Fruit fly (Drosophila melanogaster) whole organism, prepupa: ENCODE measurements around the gene pod1.
A peak's percentile ranks its signal among the peaks of the same experiment; 100 is the strongest.

Experiments
- Blimp-1 ChIP-seq: fragments of 200-800 bp; sonication (Bioruptor generic); optimal IDR thresholded peaks from 3 replicates; lab custom pipeline; 2017; ENCODE audit warnings: missing biosample characterization, missing genetic modification characterization, mild to moderate bottlenecking, moderate library complexity, missing genetic modification reagents
- CG10669 ChIP-seq: fragments of 200-800 bp; sonication (Bioruptor generic); optimal IDR thresholded peaks from 3 replicates; lab custom pipeline; 2018; ENCODE audit warnings: missing biosample characterization, mild to moderate bottlenecking, missing genetic modification characterization, moderate library complexity
- CG11294 ChIP-seq: fragments of 200-800 bp; sonication (Bioruptor generic); IDR thresholded peaks from 2 replicates; pipeline ENCODE4 v1.3.6; 2022; ENCODE audit warnings: missing biosample characterization, missing genetic modification characterization
- CG11762 ChIP-seq: fragments of 200-800 bp; sonication (Bioruptor generic); optimal IDR thresholded peaks from 3 replicates; lab custom pipeline; 2016; ENCODE audit warnings: missing biosample characterization, missing genetic modification characterization; ENCODE audit not compliant: insufficient read depth
- CG11902 ChIP-seq: fragments of 200-800 bp; sonication (Bioruptor generic); optimal IDR thresholded peaks from 3 replicates; lab custom pipeline; 2016; ENCODE audit warnings: missing biosample characterization, missing genetic modification characterization
- CG15336 ChIP-seq: fragments of 200-800 bp; sonication (Bioruptor generic); IDR thresholded peaks from 2 replicates; pipeline ENCODE4 v1.3.6; 2022; ENCODE audit warnings: missing biosample characterization, missing genetic modification characterization
- CG1621 ChIP-seq: fragments of 200-800 bp; sonication (Bioruptor generic); optimal IDR thresholded peaks from 3 replicates; lab custom pipeline; 2018; ENCODE audit warnings: missing biosample characterization, mild to moderate bottlenecking, missing genetic modification characterization
- CG16779 ChIP-seq: fragments of 200-800 bp; sonication (Bioruptor generic); optimal IDR thresholded peaks from 3 replicates; lab custom pipeline; 2017; ENCODE audit warnings: missing biosample characterization, mild to moderate bottlenecking, missing genetic modification characterization
- CG3032 ChIP-seq: fragments of 200-800 bp; optimal IDR thresholded peaks from 2 replicates; lab custom pipeline; 2019; ENCODE audit warnings: missing biosample characterization, mild to moderate bottlenecking, missing genetic modification characterization, moderate library complexity
- CG31627 ChIP-seq: fragments of 200-800 bp; sonication (Bioruptor generic); optimal IDR thresholded peaks from 3 replicates; lab custom pipeline; 2016; ENCODE audit warnings: missing biosample characterization, missing genetic modification characterization
- CG32006 ChIP-seq: fragments of 200-800 bp; sonication (Bioruptor generic); optimal IDR thresholded peaks from 3 replicates; lab custom pipeline; 2017; ENCODE audit warnings: missing biosample characterization, mild to moderate bottlenecking, missing genetic modification characterization
- CG34406 ChIP-seq: fragments of 200-800 bp; sonication (Bioruptor generic); optimal IDR thresholded peaks from 3 replicates; lab custom pipeline; 2016; ENCODE audit warnings: missing biosample characterization, missing genetic modification characterization
- CG4318 ChIP-seq: fragments of 200-800 bp; sonication (Bioruptor generic); optimal IDR thresholded peaks from 3 replicates; lab custom pipeline; 2017; ENCODE audit warnings: missing biosample characterization, mild to moderate bottlenecking, missing genetic modification characterization
- CG6163 ChIP-seq: fragments of 200-800 bp; sonication (Bioruptor generic); IDR thresholded peaks from 3 replicates; pipeline ENCODE4 v1.3.6; 2022; ENCODE audit warnings: missing biosample characterization, missing genetic modification characterization
- CG6276 ChIP-seq: fragments of 200-800 bp; sonication (Bioruptor generic); optimal IDR thresholded peaks from 2 replicates; lab custom pipeline; 2017; ENCODE audit warnings: missing biosample characterization, mild to moderate bottlenecking, missing genetic modification characterization
- CG6792 ChIP-seq: fragments of 200-800 bp; sonication (Bioruptor generic); optimal IDR thresholded peaks from 3 replicates; lab custom pipeline; 2016; ENCODE audit warnings: missing biosample characterization, missing genetic modification characterization
- CG6808 ChIP-seq: fragments of 200-800 bp; sonication (Bioruptor generic); optimal IDR thresholded peaks from 3 replicates; lab custom pipeline; 2017; ENCODE audit warnings: missing biosample characterization, missing genetic modification characterization, mild to moderate bottlenecking, moderate library complexity, missing genetic modification reagents
- CG7368 ChIP-seq: fragments of 200-800 bp; sonication (Bioruptor generic); optimal IDR thresholded peaks from 3 replicates; lab custom pipeline; 2016; ENCODE audit warnings: missing biosample characterization, missing genetic modification characterization
- CG8119 ChIP-seq: fragments of 200-800 bp; sonication (Bioruptor generic); IDR thresholded peaks from 3 replicates; pipeline ENCODE4 v1.3.6; 2022; ENCODE audit warnings: missing biosample characterization, missing genetic modification characterization
- CG8632 ChIP-seq: fragments of 200-800 bp; sonication (Bioruptor generic); optimal IDR thresholded peaks from 3 replicates; lab custom pipeline; 2016; ENCODE audit warnings: missing biosample characterization, missing genetic modification characterization
- CG9139 ChIP-seq: fragments of 200-800 bp; sonication (Bioruptor generic); optimal IDR thresholded peaks from 3 replicates; lab custom pipeline; 2017; ENCODE audit warnings: missing biosample characterization, mild to moderate bottlenecking, missing genetic modification characterization
- Eip78C ChIP-seq: fragments of 200-800 bp; sonication (Bioruptor generic); peaks from one replicate; lab custom pipeline; 2016; ENCODE audit warnings: missing biosample characterization, missing genetic modification characterization
- Eip93F ChIP-seq: fragments of 200-800 bp; sonication (Bioruptor generic); optimal IDR thresholded peaks from 2 replicates; lab custom pipeline; 2016; ENCODE audit warnings: missing biosample characterization, mild to moderate bottlenecking, missing genetic modification characterization
- Ets21C ChIP-seq: fragments of 200-800 bp; sonication (Bioruptor generic); optimal IDR thresholded peaks from 3 replicates; lab custom pipeline; 2016; ENCODE audit warnings: missing biosample characterization, missing genetic modification characterization
- Ets96B ChIP-seq: fragments of 200-800 bp; optimal IDR thresholded peaks from 2 replicates; lab custom pipeline; 2019; ENCODE audit warnings: missing biosample characterization, mild to moderate bottlenecking, missing genetic modification characterization, moderate library complexity
- Gug ChIP-seq: fragments of 200-800 bp; sonication (Bioruptor generic); IDR thresholded peaks from 2 replicates; pipeline ENCODE4 v1.3.6; 2022; ENCODE audit warnings: missing biosample characterization, missing genetic modification characterization
- Hr38 ChIP-seq: sonication (Bioruptor generic); optimal IDR thresholded peaks from 2 replicates; lab custom pipeline; 2016; ENCODE audit warnings: missing biosample characterization, missing genetic modification characterization
- Hr39 ChIP-seq: fragments of 200-800 bp; sonication (Bioruptor generic); optimal IDR thresholded peaks from 2 replicates; lab custom pipeline; 2016; ENCODE audit warnings: missing biosample characterization, missing genetic modification characterization
- Hr4 ChIP-seq: fragments of 200-800 bp; sonication (Bioruptor generic); optimal IDR thresholded peaks from 3 replicates; lab custom pipeline; 2016; ENCODE audit warnings: missing biosample characterization, missing genetic modification characterization
- Met ChIP-seq: fragments of 200-800 bp; sonication (Bioruptor generic); optimal IDR thresholded peaks from 3 replicates; lab custom pipeline; 2016; ENCODE audit warnings: missing biosample characterization, missing genetic modification characterization
- OdsH ChIP-seq: fragments of 200-800 bp; sonication (Bioruptor generic); optimal IDR thresholded peaks from 3 replicates; lab custom pipeline; 2016; ENCODE audit warnings: missing biosample characterization, missing genetic modification characterization
- Smox ChIP-seq: fragments of 200-800 bp; sonication (Bioruptor generic); optimal IDR thresholded peaks from 3 replicates; lab custom pipeline; 2016; ENCODE audit warnings: missing biosample characterization, missing genetic modification characterization
- Sox102F ChIP-seq: fragments of 200-800 bp; sonication (Bioruptor generic); optimal IDR thresholded peaks from 2 replicates; lab custom pipeline; 2016; ENCODE audit warnings: missing biosample characterization, mild to moderate bottlenecking, missing genetic modification characterization
- Sox14 ChIP-seq: fragments of 200-800 bp; sonication (Bioruptor generic); optimal IDR thresholded peaks from 3 replicates; lab custom pipeline; 2016; ENCODE audit warnings: missing biosample characterization, missing genetic modification characterization
- Sox15 ChIP-seq: fragments of 200-800 bp; sonication (Bioruptor generic); optimal IDR thresholded peaks from 3 replicates; lab custom pipeline; 2016; ENCODE audit warnings: missing biosample characterization, missing genetic modification characterization
- achi ChIP-seq: fragments of 200-800 bp; sonication (Bioruptor generic); optimal IDR thresholded peaks from 3 replicates; lab custom pipeline; 2016; ENCODE audit warnings: missing biosample characterization, missing genetic modification characterization
- dsx ChIP-seq: fragments of 200-800 bp; optimal IDR thresholded peaks from 3 replicates; lab custom pipeline; 2019; ENCODE audit warnings: missing biosample characterization, mild to moderate bottlenecking, missing genetic modification characterization, moderate library complexity; ENCODE audit not compliant: poor library complexity, severe bottlenecking
- eg ChIP-seq: fragments of 200-800 bp; sonication (Bioruptor generic); IDR thresholded peaks from 3 replicates; pipeline ENCODE4 v1.3.6; 2022; ENCODE audit warnings: missing biosample characterization, missing genetic modification characterization
- fd59A ChIP-seq: fragments of 200-800 bp; sonication (Bioruptor generic); optimal IDR thresholded peaks from 2 replicates; lab custom pipeline; 2017; ENCODE audit warnings: missing biosample characterization, mild to moderate bottlenecking, missing genetic modification characterization, missing genetic modification reagents
- net ChIP-seq: fragments of 200-800 bp; sonication (Bioruptor generic); optimal IDR thresholded peaks from 3 replicates; lab custom pipeline; 2016; ENCODE audit warnings: missing biosample characterization, missing genetic modification characterization
- salr ChIP-seq, 2 experiments: fragments of 200-800 bp; sonication (Bioruptor generic); optimal IDR thresholded peaks; 3 replicates each; lab custom pipeline; 2016 to 2018; ENCODE audit warnings: missing biosample characterization in 2 of 2, missing genetic modification characterization in 2 of 2, mild to moderate bottlenecking in 1 of 2
- spab ChIP-seq: fragments of 200-800 bp; sonication (Bioruptor generic); optimal IDR thresholded peaks from 2 replicates; lab custom pipeline; 2017; ENCODE audit warnings: missing biosample characterization, mild to moderate bottlenecking, missing genetic modification characterization, missing genetic modification reagents
- ss ChIP-seq, 2 experiments: fragments of 200-800 bp; sonication (Bioruptor generic); optimal IDR thresholded peaks; 2 replicates in 1 of 2; 3 replicates in 1 of 2; lab custom pipeline; 2017 to 2018; ENCODE audit warnings: mild to moderate bottlenecking in 2 of 2, missing biosample characterization in 2 of 2, missing genetic modification characterization in 2 of 2, moderate library complexity in 1 of 2
- svp ChIP-seq: fragments of 200-800 bp; sonication (Bioruptor generic); peaks from one replicate; lab custom pipeline; 2016; ENCODE audit warnings: missing biosample characterization, missing genetic modification characterization
- topi ChIP-seq: fragments of 200-800 bp; sonication (Bioruptor generic); optimal IDR thresholded peaks from 3 replicates; lab custom pipeline; 2016; ENCODE audit warnings: missing biosample characterization, missing genetic modification characterization
- vri ChIP-seq: fragments of 200-800 bp; sonication (Bioruptor generic); optimal IDR thresholded peaks from 3 replicates; lab custom pipeline; 2016; ENCODE audit warnings: missing biosample characterization, mild to moderate bottlenecking, missing genetic modification characterization

The pod1 gene

DNA sequence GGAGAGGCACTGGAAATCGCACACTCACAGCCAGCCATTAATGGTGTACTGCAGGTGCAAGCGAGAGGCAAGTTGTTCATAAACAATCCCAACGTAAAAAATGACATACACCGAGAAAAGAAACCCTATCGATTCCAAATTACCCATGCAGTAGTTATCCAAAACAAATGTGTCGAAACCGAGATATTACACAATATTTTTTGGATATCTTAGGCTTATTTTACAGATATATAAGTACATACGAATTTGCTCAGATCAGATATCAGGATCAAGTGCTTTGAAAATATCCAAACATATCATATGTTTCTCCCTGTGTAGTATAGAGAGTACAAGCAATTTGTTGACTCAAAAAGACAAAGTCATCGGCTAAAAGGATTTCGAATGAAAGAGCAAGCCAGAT, 26.1 kb upstream of the pod1 start (continued):
- TF ChIP-seq Ets96B (tag; lab: Kevin White, UChicago) (peak; percentile 95), CG11902 (peak; percentile 72), CG4318 (GFP tag; lab: Kevin White, UChicago) (peak; percentile 72), Sox15 (GFP tag; lab: Kevin White, UChicago) (peak; percentile 75), CG8632 (GFP tag; lab: Kevin White, UChicago) (peak; percentile 85), CG6792 (GFP tag; lab: Kevin White, UChicago) (peak; percentile 89), ss (GFP tag; optimal IDR thresholded peaks at IDR 0.05; lab: Kevin White, UChicago) (peak; percentile 83 to 92), spab (GFP tag; lab: Kevin White, UChicago) (peak; percentile 85), CG34406 (GFP tag; lab: Kevin White, UChicago) (peak; percentile 84), CG16779 (peak; percentile 63), salr (GFP tag; optimal IDR thresholded peaks at IDR 0.05; lab: Kevin White, UChicago) (peak; percentile 90 to 92), CG31627 (GFP tag; lab: Kevin White, UChicago) (peak; percentile 89), Sox102F (peak; percentile 90), CG32006 (GFP tag; lab: Kevin White, UChicago) (peak; percentile 86), CG9139 (peak; percentile 72), Sox14 (peak; percentile 91), Met (GFP tag; lab: Kevin White, UChicago) (peak; percentile 91), CG10669 (GFP tag; lab: Kevin White, UChicago) (peak; percentile 94), Blimp-1 (GFP tag; lab: Kevin White, UChicago) (peak; percentile 58), CG11762 (GFP tag; lab: Kevin White, UChicago) (peak; percentile 87), CG15336 (peak; percentile 76), dsx (GFP tag; lab: Kevin White, UChicago) (peak; percentile 93), Hr4 (GFP tag; lab: Kevin White, UChicago) (peak; percentile 83), CG6163 (peak; percentile 87), eg (peak; percentile 51; the same call in 2 of the 3 replicates), OdsH (GFP tag; lab: Kevin White, UChicago) (peak; percentile 88), Eip93F (peak; percentile 41), Hr38 (GFP tag; lab: Kevin White, UChicago) (no peak), net (GFP tag; lab: Kevin White, UChicago) (peak; percentile 84), Ets21C (GFP tag; lab: Kevin White, UChicago) (peak; percentile 86)

DNA sequence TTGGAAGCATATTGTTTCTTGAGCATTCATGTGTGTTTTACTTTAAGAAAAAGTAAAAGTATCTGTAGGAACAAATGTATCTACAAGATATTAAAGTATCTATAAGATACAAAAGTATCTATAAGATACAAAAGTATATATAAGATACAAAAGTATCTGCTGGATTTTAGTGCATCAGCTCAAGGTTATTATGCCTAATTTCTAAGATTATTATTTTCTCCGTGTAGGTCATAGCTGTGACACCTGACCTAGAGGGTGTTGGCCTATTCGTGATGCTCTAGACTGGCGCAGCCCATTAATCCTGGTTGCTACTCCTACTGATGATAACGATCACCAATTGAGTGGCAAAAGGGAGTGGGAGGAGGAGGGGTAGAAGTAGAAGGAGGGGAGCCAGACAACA, 25.4 kb upstream of the pod1 start:
- TF ChIP-seq Blimp-1 (GFP tag; lab: Kevin White, UChicago) = no peak
- no peak for TF ChIP-seq CG8119 (GFP tag; lab: Robert Waterston, UW)
- peak; percentile 24 for TF ChIP-seq CG6808 (GFP tag; lab: Kevin White, UChicago)
- no peak for TF ChIP-seq eg
- peak; percentile 3 for TF ChIP-seq net (GFP tag; lab: Kevin White, UChicago)
- no peak for TF ChIP-seq Hr38 (GFP tag; lab: Kevin White, UChicago)
- peak; percentile 26 for TF ChIP-seq CG9139
- no peak for TF ChIP-seq vri (GFP tag; lab: Kevin White, UChicago)
- TF ChIP-seq CG4318 (GFP tag; lab: Kevin White, UChicago) = no peak
- TF ChIP-seq OdsH (GFP tag; lab: Kevin White, UChicago) = peak; percentile 19
- peak; percentile 55 for TF ChIP-seq CG3032 (tag; lab: Kevin White, UChicago)
- TF ChIP-seq Eip93F = no peak
- TF ChIP-seq fd59A (GFP tag; lab: Kevin White, UChicago) = peak; percentile 44
- peak; percentile 30 for TF ChIP-seq spab (GFP tag; lab: Kevin White, UChicago)
- TF ChIP-seq CG7368 (GFP tag; lab: Kevin White, UChicago) = no peak
- TF ChIP-seq CG11762 (GFP tag; lab: Kevin White, UChicago) = peak; percentile 8
- no peak for TF ChIP-seq Gug (GFP tag; lab: Robert Waterston, UW)
- TF ChIP-seq dsx (GFP tag; lab: Kevin White, UChicago) = peak; percentile 29
- no peak for TF ChIP-seq salr (GFP tag; optimal IDR thresholded peaks at IDR 0.05; lab: Kevin White, UChicago)
- TF ChIP-seq CG31627 (GFP tag; lab: Kevin White, UChicago) = no peak
- peak; percentile 3 for TF ChIP-seq Hr39
- TF ChIP-seq Eip78C (GFP tag; lab: Kevin White, UChicago) = peak; percentile 88
- no peak for TF ChIP-seq CG34406 (GFP tag; lab: Kevin White, UChicago)
- TF ChIP-seq topi = peak; percentile 9
- TF ChIP-seq Smox (GFP tag; lab: Kevin White, UChicago) = peak; percentile 14
- TF ChIP-seq achi (GFP tag; lab: Kevin White, UChicago) = peak; percentile 53
- no peak for TF ChIP-seq CG6792 (GFP tag; lab: Kevin White, UChicago)
- peak; percentile 74 for TF ChIP-seq svp (GFP tag; lab: Kevin White, UChicago)
- TF ChIP-seq CG10669 (GFP tag; lab: Kevin White, UChicago) = peak; percentile 48
- TF ChIP-seq Sox15 (GFP tag; lab: Kevin White, UChicago) = peak; percentile 2
- no peak for TF ChIP-seq CG11294 (GFP tag; lab: Robert Waterston, UW)
- TF ChIP-seq CG15336 = no peak
- no peak for TF ChIP-seq CG6163
- TF ChIP-seq CG1621 (tag; lab: Kevin White, UChicago) = no peak
- no peak for TF ChIP-seq Hr4 (GFP tag; lab: Kevin White, UChicago)
- TF ChIP-seq CG6276 (GFP tag; lab: Kevin White, UChicago) = no peak
